Worm (Caenorhabditis elegans): ENCODE data around the gene gcs-1.

gcs-1 gene

DNA sequence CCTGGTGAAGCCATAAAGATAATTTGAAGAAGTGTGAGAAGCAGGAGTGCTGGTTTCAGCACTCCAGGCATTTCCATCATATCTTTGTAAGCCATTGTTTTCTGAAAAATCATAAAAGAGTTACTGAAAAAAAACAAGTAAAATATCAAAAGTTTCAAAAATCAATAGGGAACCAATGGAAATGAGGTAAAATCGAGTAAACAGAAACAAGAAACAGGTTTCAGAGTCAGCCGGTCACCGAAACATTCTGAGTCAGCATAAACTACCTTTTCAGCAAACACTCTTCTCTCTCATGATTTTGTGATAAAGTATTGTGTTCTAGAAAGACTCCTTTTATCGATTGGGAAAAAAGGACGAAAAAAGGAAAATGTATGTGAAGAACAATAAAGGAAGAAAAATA, 48.7 kb downstream of the gcs-1 start, which contains the start of gene C18E9.9:
Gene C18E9.9, minus strand, starts transcription at position 101 of the 400 bp plus-strand sequence.
- peak; percentile 20 for TF ChIP-seq hlh-11 (tag; optimal IDR thresholded peaks at IDR 0.05)
- TF ChIP-seq lin-15B (tag; optimal IDR thresholded peaks at IDR 0.05): no peak
- no peak for TF ChIP-seq aly-2 (tag; optimal IDR thresholded peaks at IDR 0.05)
- TF ChIP-seq saeg-2 (GFP tag; IDR thresholded peaks at IDR 0.05): no peak
- TF ChIP-seq ceh-20 (GFP tag; IDR thresholded peaks at IDR 0.05): no peak
- no peak for TF ChIP-seq duxl-1 (tag; optimal IDR thresholded peaks at IDR 0.05; ENCODE audit: poor library complexity)
- peak; percentile 17 for TF ChIP-seq dve-1 (tag; optimal IDR thresholded peaks at IDR 0.05; ENCODE audit: insufficient read depth)
- TF ChIP-seq ztf-7 (tag; optimal IDR thresholded peaks at IDR 0.05): no peak
- no peak for TF ChIP-seq daf-16 (GFP tag; optimal IDR thresholded peaks at IDR 0.05)
- peak; percentile 38 for TF ChIP-seq daf-16 (tag; optimal IDR thresholded peaks at IDR 0.05)
- TF ChIP-seq attf-4 (tag; optimal IDR thresholded peaks at IDR 0.05): no peak
- no peak for TF ChIP-seq F37D6.2 (tag; optimal IDR thresholded peaks at IDR 0.05)
- peak; percentile 3 for TF ChIP-seq nhr-28 (tag; optimal IDR thresholded peaks at IDR 0.05)
- TF ChIP-seq Y48G9A.11 (GFP tag; IDR thresholded peaks at IDR 0.05): no peak
- peak; percentile 0 for TF ChIP-seq nhr-77 (tag; optimal IDR thresholded peaks at IDR 0.05)

ce11 chrII:8987962-8988361, 50.1 kb downstream of the gcs-1 start, which contains the start of gene C18E9.8:
Gene C18E9.8, minus strand, starts transcription at chrII:8988062.
- TF ChIP-seq nhr-102 (tag; optimal IDR thresholded peaks at IDR 0.05): peak; percentile 21
- TF ChIP-seq F37D6.2 (tag; optimal IDR thresholded peaks at IDR 0.05): no peak
- no peak for TF ChIP-seq unc-39 (tag; optimal IDR thresholded peaks at IDR 0.05)
- peak; percentile 79 for TF ChIP-seq aha-1 (tag)
- TF ChIP-seq set-16 (GFP tag; IDR thresholded peaks at IDR 0.05): no peak

Measured in whole organism, L4 larva.